Worm (Caenorhabditis elegans): ENCODE measurements around the gene pgp-5.

Gene pgp-5

DNA sequence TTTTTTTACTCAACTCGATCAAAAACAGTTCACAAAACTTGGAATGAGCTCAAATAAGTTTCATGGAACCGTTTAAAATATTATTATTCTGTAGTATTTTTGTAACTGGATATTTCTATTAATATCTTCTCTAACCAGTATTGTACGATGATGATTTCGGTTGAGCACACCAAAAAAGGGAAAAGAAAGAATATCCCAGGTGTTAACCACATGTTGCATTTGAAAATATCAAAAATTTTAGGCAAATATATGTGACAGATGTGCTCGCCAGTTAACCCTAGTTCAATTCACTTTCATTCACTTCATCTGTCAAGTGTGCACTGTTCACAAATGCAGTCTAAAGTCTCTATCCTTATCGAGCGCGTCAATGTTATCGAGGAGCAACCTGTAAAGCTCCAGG, 31.9 kb upstream of the pgp-5 start, which contains the start of gene F47B10.4:
Gene F47B10.4, plus strand, starts transcription at position 301 of the 400 bp plus-strand sequence.
- TF ChIP-seq attf-3 (GFP tag; conservative IDR thresholded peaks at IDR 0.05) (no peak), bed-2 (GFP tag; IDR thresholded peaks at IDR 0.05) (no peak), let-607 (tag; optimal IDR thresholded peaks at IDR 0.05) (no peak), atf-7 (tag; optimal IDR thresholded peaks at IDR 0.05) (no peak), hrde-1 (tag; optimal IDR thresholded peaks at IDR 0.05; ENCODE audit: borderline replicate concordance) (no peak), K12H6.12 (tag; optimal IDR thresholded peaks at IDR 0.05) (no peak), ceh-79 (tag; optimal IDR thresholded peaks at IDR 0.05) (no peak), lsy-27 (tag; optimal IDR thresholded peaks at IDR 0.05; ENCODE audit: borderline replicate concordance, insufficient read depth) (no peak), nfya-2 (GFP tag; IDR thresholded peaks at IDR 0.05) (no peak), lin-40 (tag; optimal IDR thresholded peaks at IDR 0.05) (no peak), rec-8 (tag; optimal IDR thresholded peaks at IDR 0.05) (no peak), nhr-27 (tag; optimal IDR thresholded peaks at IDR 0.05) (no peak), nhr-179 (tag; optimal IDR thresholded peaks at IDR 0.05) (no peak), rpc-1 (optimal IDR thresholded peaks at IDR 0.05) (no peak), rpc-1 (tag; optimal IDR thresholded peaks at IDR 0.05) (no peak), T07F8.4 (tag; optimal IDR thresholded peaks at IDR 0.05) (no peak), ztf-25 (GFP tag; IDR thresholded peaks at IDR 0.05) (no peak), mxl-1 (tag; optimal IDR thresholded peaks at IDR 0.05) (no peak), unc-130 (GFP tag; optimal IDR thresholded peaks at IDR 0.05) (no peak)

DNA sequence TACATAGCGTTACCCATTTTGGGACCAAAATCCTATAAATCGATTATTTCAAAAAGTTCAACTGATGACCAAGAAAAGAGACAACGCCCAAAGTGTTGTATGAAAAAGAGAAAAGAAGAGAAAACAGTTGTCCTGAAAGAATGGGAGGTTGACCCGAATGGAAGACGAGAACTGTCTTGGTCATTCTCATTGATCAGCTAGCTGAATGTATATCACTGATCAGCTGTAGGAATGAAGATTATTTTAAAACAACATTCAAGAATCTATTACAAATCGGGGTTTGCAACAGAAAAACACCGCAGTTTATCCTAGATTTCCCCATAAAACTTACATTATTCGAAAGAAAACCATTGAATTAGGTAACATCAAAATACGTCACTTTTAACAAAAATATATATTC, 31.4 kb upstream of the pgp-5 start, which contains the start of gene F47B10.5:
Gene F47B10.5, minus strand, starts transcription at position 101 of the 400 bp plus-strand sequence.
- TF ChIP-seq hlh-26 (GFP tag; conservative IDR thresholded peaks at IDR 0.05), result no peak
- no peak for TF ChIP-seq athp-1 (tag; optimal IDR thresholded peaks at IDR 0.05)
- no peak for TF ChIP-seq aptf-3 (GFP tag; IDR thresholded peaks at IDR 0.05)
- no peak for TF ChIP-seq Y53G8AR.9 (GFP tag; conservative IDR thresholded peaks at IDR 0.05)
- TF ChIP-seq aptf-2 (GFP tag; conservative IDR thresholded peaks at IDR 0.05), result no peak
- TF ChIP-seq nfya-2 (GFP tag; IDR thresholded peaks at IDR 0.05), result no peak
- TF ChIP-seq rec-8 (tag; optimal IDR thresholded peaks at IDR 0.05), result no peak
- no peak for TF ChIP-seq lin-40 (tag; optimal IDR thresholded peaks at IDR 0.05)
- no peak for TF ChIP-seq ztf-3 (GFP tag; optimal IDR thresholded peaks at IDR 0.05)
- no peak for TF ChIP-seq attf-3 (GFP tag; conservative IDR thresholded peaks at IDR 0.05)
- no peak for TF ChIP-seq F39B2.1 (GFP tag; IDR thresholded peaks at IDR 0.05)

DNA sequence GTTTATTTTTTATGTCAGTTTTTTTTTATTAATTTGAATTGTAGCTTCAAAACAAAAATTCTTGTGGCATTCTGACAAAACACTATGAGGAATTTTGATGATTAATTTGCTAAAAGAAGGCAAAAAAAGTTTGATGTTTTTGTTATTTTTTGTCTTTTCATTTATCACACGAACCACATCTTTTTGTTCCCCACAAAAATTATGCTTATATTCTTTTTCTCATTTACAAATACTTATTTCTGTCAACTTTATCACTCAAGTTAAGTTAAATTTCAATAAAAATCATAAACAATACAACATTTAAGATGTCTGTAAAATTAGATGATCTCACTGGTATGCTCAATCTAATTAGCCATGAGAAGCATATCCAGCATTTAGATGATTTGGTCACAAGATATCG, 29.1 kb upstream of the pgp-5 start, which contains the start of gene F47B10.6:
Gene F47B10.6, plus strand, starts transcription at position 301 of the 400 bp plus-strand sequence.
- TF ChIP-seq ceh-79 (tag; optimal IDR thresholded peaks at IDR 0.05) (no peak), sptf-2 (GFP tag; optimal IDR thresholded peaks at IDR 0.05) (no peak), ztf-26 (tag; optimal IDR thresholded peaks at IDR 0.05) (no peak), B0035.1 (tag; optimal IDR thresholded peaks at IDR 0.05) (no peak), mel-28 (tag; optimal IDR thresholded peaks at IDR 0.05; ENCODE audit: borderline replicate concordance) (no peak), sea-2 (GFP tag; IDR thresholded peaks at IDR 0.05) (no peak), lag-1 (GFP tag; IDR thresholded peaks at IDR 0.05) (no peak), B0019.2 (GFP tag; conservative IDR thresholded peaks at IDR 0.05) (no peak), ets-4 (GFP tag; optimal IDR thresholded peaks at IDR 0.05) (no peak), F57A8.1 (GFP tag; optimal IDR thresholded peaks at IDR 0.05) (no peak), egrh-3 (GFP tag; IDR thresholded peaks at IDR 0.05) (no peak), ceh-40 (GFP tag; IDR thresholded peaks at IDR 0.05) (no peak), attf-3 (GFP tag; conservative IDR thresholded peaks at IDR 0.05) (no peak), T07F8.4 (tag; optimal IDR thresholded peaks at IDR 0.05) (no peak), hsf-1 (GFP tag; IDR thresholded peaks at IDR 0.05) (no peak), F23B12.7 (tag; optimal IDR thresholded peaks at IDR 0.05; ENCODE audit: insufficient read depth) (no peak), sdz-38 (tag; optimal IDR thresholded peaks at IDR 0.05) (no peak), Y56A3A.18 (GFP tag; IDR thresholded peaks at IDR 0.05) (no peak), F49E8.2 (tag; optimal IDR thresholded peaks at IDR 0.05; ENCODE audit: insufficient read depth) (no peak), hmg-1.2 (GFP tag; IDR thresholded peaks at IDR 0.05) (no peak)
